Fruit fly (Drosophila melanogaster): ENCODE measurements around the gene Surf1.

Gene Surf1

DNA sequence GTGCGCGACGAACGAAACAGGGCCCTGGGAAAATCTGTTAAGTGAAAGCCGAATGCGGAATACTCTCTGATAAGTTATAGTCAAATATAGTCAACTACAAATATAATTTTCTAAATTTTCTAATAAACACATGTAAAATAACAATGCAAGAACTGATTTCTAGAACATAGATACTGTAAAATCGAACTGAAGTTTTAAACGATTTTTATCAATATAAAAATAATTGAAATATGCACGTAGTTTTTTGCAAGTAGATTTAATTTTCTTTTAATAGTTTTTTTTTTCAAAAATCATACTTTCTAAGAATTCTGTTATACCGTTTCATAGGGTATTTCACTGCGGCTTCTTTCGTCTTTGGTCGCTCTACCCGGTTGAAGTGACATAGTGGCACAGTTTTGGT is 50.2 kb downstream of the Surf1 start:
- TF ChIP-seq h (optimal IDR thresholded peaks at IDR 0.05) = no peak
- no peak for TF ChIP-seq insv (optimal IDR thresholded peaks at IDR 0.05)
- TF ChIP-seq psq (optimal IDR thresholded peaks at IDR 0.05) = no peak
- no peak for TF ChIP-seq ttk (optimal IDR thresholded peaks at IDR 0.05)
- TF ChIP-seq Sin3A (optimal IDR thresholded peaks at IDR 0.05) = no peak
- no peak for TF ChIP-seq Myc (optimal IDR thresholded peaks at IDR 0.05)
